Worm (Caenorhabditis elegans) whole organism, late embryonic: Measurements from ENCODE around the gene hlh-14.

Source experiments
- C38D4.7 ChIP-seq: fragments of 200-800 bp; sonication (Bioruptor generic); optimal IDR thresholded peaks from 2 replicates; lab custom pipeline; 2018; ENCODE audit warnings: mild to moderate bottlenecking, missing genetic modification characterization, moderate library complexity, missing compliant biosample characterization
- F13H6.1 ChIP-seq: sonication (generic microtip); optimal IDR thresholded peaks from 2 replicates; lab custom pipeline; 2016; ENCODE audit warnings: missing genetic modification characterization, missing compliant biosample characterization
- K02D7.2 ChIP-seq: sonication (generic microtip); optimal IDR thresholded peaks from 2 replicates; lab custom pipeline; 2017; ENCODE audit warnings: mild to moderate bottlenecking, missing genetic modification characterization, missing compliant biosample characterization
- T23F11.4 ChIP-seq: fragments of 200-800 bp; sonication (Bioruptor generic); optimal IDR thresholded peaks from 2 replicates; lab custom pipeline; 2018; ENCODE audit warnings: mild to moderate bottlenecking, missing genetic modification characterization, missing compliant biosample characterization
- Y22D7AL.16 ChIP-seq: sonication (generic microtip); optimal IDR thresholded peaks from 2 replicates; lab custom pipeline; 2016; ENCODE audit warnings: missing genetic modification characterization, missing compliant biosample characterization
- ahr-1 ChIP-seq: sonication (generic microtip); optimal IDR thresholded peaks from 2 replicates; lab custom pipeline; 2016; ENCODE audit warnings: missing genetic modification characterization, missing compliant biosample characterization
- ceh-14 ChIP-seq: sonication (generic microtip); optimal IDR thresholded peaks from 2 replicates; lab custom pipeline; 2016; ENCODE audit warnings: missing genotype, missing genetic modification characterization, missing compliant biosample characterization
- ceh-18 ChIP-seq: sonication (generic microtip); optimal IDR thresholded peaks from 2 replicates; lab custom pipeline; 2016; ENCODE audit warnings: missing genetic modification characterization, missing compliant biosample characterization
- ceh-19 ChIP-seq: fragments of 200-800 bp; sonication (Bioruptor generic); optimal IDR thresholded peaks from 2 replicates; lab custom pipeline; 2018; ENCODE audit warnings: mild to moderate bottlenecking, missing genetic modification characterization, missing compliant biosample characterization
- ceh-2 ChIP-seq: sonication (generic microtip); optimal IDR thresholded peaks from 2 replicates; lab custom pipeline; 2016; ENCODE audit warnings: missing genotype, missing genetic modification characterization, missing compliant biosample characterization
- ceh-30 ChIP-seq: fragments of 150-350 bp; optimal IDR thresholded peaks from 2 replicates; lab custom pipeline; 2014; ENCODE audit warnings: missing biosample characterization, missing genetic modification characterization
- ceh-31 ChIP-seq: sonication (generic microtip); optimal IDR thresholded peaks from 2 replicates; lab custom pipeline; 2016; ENCODE audit warnings: missing genetic modification characterization, missing compliant biosample characterization
- ceh-48 ChIP-seq: sonication (generic microtip); optimal IDR thresholded peaks from 2 replicates; lab custom pipeline; 2016; ENCODE audit warnings: missing genetic modification characterization, inconsistent platforms, missing compliant biosample characterization
- ceh-6 ChIP-seq: fragments of 200-800 bp; sonication (Bioruptor generic); optimal IDR thresholded peaks from 2 replicates; lab custom pipeline; 2018; ENCODE audit warnings: mild to moderate bottlenecking, missing genetic modification characterization, missing compliant biosample characterization
- ceh-9 ChIP-seq: sonication (generic microtip); optimal IDR thresholded peaks from 2 replicates; lab custom pipeline; 2016; ENCODE audit warnings: mild to moderate bottlenecking, missing genetic modification characterization, inconsistent platforms, missing compliant biosample characterization
- che-1 ChIP-seq: sonication (generic microtip); optimal IDR thresholded peaks from 2 replicates; lab custom pipeline; 2016; ENCODE audit warnings: mild to moderate bottlenecking, missing genetic modification characterization, missing compliant biosample characterization
- elt-2 ChIP-seq: sonication (generic microtip); optimal IDR thresholded peaks from 2 replicates; lab custom pipeline; 2016; ENCODE audit warnings: missing genetic modification reagents, missing genetic modification characterization, missing compliant biosample characterization
- elt-4 ChIP-seq: sonication (generic microtip); optimal IDR thresholded peaks from 2 replicates; lab custom pipeline; 2016; ENCODE audit warnings: missing genetic modification characterization, missing compliant biosample characterization
- ets-4 ChIP-seq: sonication (generic microtip); optimal IDR thresholded peaks from 2 replicates; lab custom pipeline; 2016; ENCODE audit warnings: missing genetic modification characterization, missing compliant biosample characterization
- eyg-1 ChIP-seq: sonication (generic microtip); optimal IDR thresholded peaks from 2 replicates; lab custom pipeline; 2016; ENCODE audit warnings: missing genotype, missing genetic modification characterization, missing compliant biosample characterization
- fax-1 ChIP-seq: sonication (generic microtip); optimal IDR thresholded peaks from 2 replicates; lab custom pipeline; 2016; ENCODE audit warnings: missing genotype, missing genetic modification characterization, missing compliant biosample characterization
- fkh-10 ChIP-seq: fragments of 150-350 bp; optimal IDR thresholded peaks from 2 replicates; lab custom pipeline; 2014; ENCODE audit warnings: missing biosample characterization, missing genetic modification reagents, missing genetic modification characterization
- fkh-6 ChIP-seq: sonication (generic microtip); optimal IDR thresholded peaks from 2 replicates; lab custom pipeline; 2016; ENCODE audit warnings: missing genetic modification characterization, missing compliant biosample characterization
- gmeb-2 ChIP-seq: sonication (generic microtip); optimal IDR thresholded peaks from 2 replicates; lab custom pipeline; 2016; ENCODE audit warnings: missing genetic modification characterization, inconsistent platforms, missing compliant biosample characterization
- hlh-15 ChIP-seq: sonication (generic microtip); optimal IDR thresholded peaks from 2 replicates; lab custom pipeline; 2016; ENCODE audit warnings: missing genetic modification characterization, missing compliant biosample characterization
- hlh-30 ChIP-seq: sonication (generic microtip); optimal IDR thresholded peaks from 2 replicates; lab custom pipeline; 2017; ENCODE audit warnings: antibody characterized with exemption, missing genetic modification characterization, missing compliant biosample characterization; ENCODE audit not compliant: insufficient read depth
- lim-6 ChIP-seq: sonication (generic microtip); optimal IDR thresholded peaks from 2 replicates; lab custom pipeline; 2016; ENCODE audit warnings: missing genetic modification characterization, missing compliant biosample characterization
- lin-11 ChIP-seq: fragments of 200-800 bp; sonication (Bioruptor generic); optimal IDR thresholded peaks from 2 replicates; lab custom pipeline; 2018; ENCODE audit warnings: mild to moderate bottlenecking, missing genetic modification characterization, missing compliant biosample characterization
- mec-3 ChIP-seq: sonication (generic microtip); optimal IDR thresholded peaks from 2 replicates; lab custom pipeline; 2016; ENCODE audit warnings: borderline replicate concordance, missing genetic modification characterization, missing compliant biosample characterization
- nfya-1 ChIP-seq: sonication (generic microtip); optimal IDR thresholded peaks from 2 replicates; lab custom pipeline; 2017; ENCODE audit warnings: missing genetic modification characterization, mild to moderate bottlenecking, missing compliant biosample characterization, antibody characterized with exemption, moderate library complexity
- nhr-232 ChIP-seq: sonication (generic microtip); optimal IDR thresholded peaks from 2 replicates; lab custom pipeline; 2016; ENCODE audit warnings: missing genetic modification characterization, missing compliant biosample characterization
- npax-4 ChIP-seq: sonication (generic microtip); optimal IDR thresholded peaks from 2 replicates; lab custom pipeline; 2016; ENCODE audit warnings: missing genetic modification characterization, missing compliant biosample characterization
- pat-9 ChIP-seq: fragments of 200-800 bp; sonication (Bioruptor generic); optimal IDR thresholded peaks from 2 replicates; lab custom pipeline; 2018; ENCODE audit warnings: mild to moderate bottlenecking, missing genetic modification characterization, moderate library complexity, missing compliant biosample characterization
- pax-1 ChIP-seq: fragments of 150-350 bp; optimal IDR thresholded peaks from 2 replicates; lab custom pipeline; 2014; ENCODE audit warnings: missing biosample characterization, missing genetic modification characterization
- pha-2 ChIP-seq: sonication (generic microtip); optimal IDR thresholded peaks from 2 replicates; lab custom pipeline; 2017; ENCODE audit warnings: mild to moderate bottlenecking, missing genetic modification characterization, missing compliant biosample characterization
- pha-4 ChIP-seq: fragments of 150-350 bp; optimal IDR thresholded peaks from 2 replicates; lab custom pipeline; 2018; ENCODE audit warnings: missing biosample characterization, missing genetic modification reagents, missing genetic modification characterization
- pqm-1 ChIP-seq: sonication (generic microtip); optimal IDR thresholded peaks from 2 replicates; lab custom pipeline; 2016; ENCODE audit warnings: missing genetic modification characterization, missing compliant biosample characterization
- rnt-1 ChIP-seq: sonication (generic microtip); optimal IDR thresholded peaks from 2 replicates; lab custom pipeline; 2016; ENCODE audit warnings: missing genetic modification characterization, missing compliant biosample characterization
- sdc-2 ChIP-seq: sonication (generic microtip); optimal IDR thresholded peaks from 2 replicates; lab custom pipeline; 2016; ENCODE audit warnings: missing genotype, missing genetic modification characterization, missing compliant biosample characterization
- sox-2 ChIP-seq: fragments of 200-800 bp; sonication (Bioruptor generic); IDR thresholded peaks from 2 replicates; pipeline ENCODE4 v1.3.6; 2022; ENCODE audit warnings: missing genetic modification reagents, missing genetic modification characterization, missing compliant biosample characterization
- syd-9 ChIP-seq: sonication (generic microtip); optimal IDR thresholded peaks from 2 replicates; lab custom pipeline; 2016; ENCODE audit warnings: mild to moderate bottlenecking, missing genetic modification characterization, moderate library complexity, missing compliant biosample characterization
- tbx-2 ChIP-seq: sonication (generic microtip); optimal IDR thresholded peaks from 2 replicates; lab custom pipeline; 2016; ENCODE audit warnings: missing genetic modification characterization, missing compliant biosample characterization
- tbx-7 ChIP-seq: sonication (generic microtip); optimal IDR thresholded peaks from 2 replicates; lab custom pipeline; 2016; ENCODE audit warnings: missing genotype, missing genetic modification characterization, missing compliant biosample characterization
- ttx-3 ChIP-seq: sonication (generic microtip); optimal IDR thresholded peaks from 2 replicates; lab custom pipeline; 2016; ENCODE audit warnings: missing genetic modification reagents, missing genetic modification characterization, missing compliant biosample characterization
- unc-55 ChIP-seq: sonication (generic microtip); optimal IDR thresholded peaks from 2 replicates; lab custom pipeline; 2017; ENCODE audit warnings: missing biosample characterization, missing genetic modification reagents, missing genetic modification characterization
- ztf-16 ChIP-seq: sonication (generic microtip); optimal IDR thresholded peaks from 2 replicates; lab custom pipeline; 2017; ENCODE audit warnings: missing genetic modification characterization, missing compliant biosample characterization

The hlh-14 gene

ce11 chrII:5738795-5739194 lies at the start of gene hlh-14:
Gene hlh-14 (minus strand): TSS chrII:5738895.
- TF ChIP-seq ceh-6 (GFP tag; lab: Kevin White, UChicago) (no peak), ztf-16 (no peak), pat-9 (tag; lab: Kevin White, UChicago) (no peak), syd-9 (tag; lab: Kevin White, UChicago) (no peak), lim-6 (no peak), nfya-1 (tag; lab: Kevin White, UChicago) (no peak), sox-2 (GFP tag; lab: Robert Waterston, UW) (no peak), eyg-1 (tag; lab: Kevin White, UChicago) (no peak), C38D4.7 (GFP tag; lab: Kevin White, UChicago) (no peak), rnt-1 (tag; lab: Kevin White, UChicago) (no peak), ceh-18 (tag; lab: Kevin White, UChicago) (no peak), elt-2 (no peak), fkh-10 (GFP tag; lab: Kevin White, UChicago) (no peak)

- TF ChIP-seq ceh-2 (tag; lab: Kevin White, UChicago) = no peak
- no peak for TF ChIP-seq ets-4
- no peak for TF ChIP-seq pha-4 (tag; lab: Kevin White, UChicago)
- no peak for TF ChIP-seq tbx-2 (tag; lab: Kevin White, UChicago)
- TF ChIP-seq hlh-30 = no peak
Observed at ce11 chrII:5785504-5785903, 46.8 kb upstream of the hlh-14 start.

- TF ChIP-seq K02D7.2 (tag; lab: Kevin White, UChicago) (peak; percentile 77), ceh-48 (tag; lab: Kevin White, UChicago) (peak; percentile 31), fax-1 (tag; lab: Kevin White, UChicago) (no peak), unc-55 (peak; percentile 12), ceh-6 (GFP tag; lab: Kevin White, UChicago) (peak; percentile 44), T23F11.4 (GFP tag; lab: Kevin White, UChicago) (peak; percentile 66), npax-4 (tag; lab: Kevin White, UChicago) (peak; percentile 27), che-1 (tag; lab: Kevin White, UChicago) (peak; percentile 63), sdc-2 (peak; percentile 41), lin-11 (peak; percentile 29), ceh-14 (tag; lab: Kevin White, UChicago) (peak; percentile 57), syd-9 (tag; lab: Kevin White, UChicago) (no peak), tbx-7 (tag; lab: Kevin White, UChicago) (no peak), ceh-9 (tag; lab: Kevin White, UChicago) (peak; percentile 61), nhr-232 (tag; lab: Kevin White, UChicago) (peak; percentile 49), fkh-6 (tag; lab: Kevin White, UChicago) (no peak), elt-2 (peak; percentile 90), ceh-31 (peak; percentile 44), Y22D7AL.16 (tag; lab: Kevin White, UChicago) (peak; percentile 53), ttx-3 (peak; percentile 38), ceh-30 (tag; lab: Kevin White, UChicago) (no peak), nfya-1 (tag; lab: Kevin White, UChicago) (peak; percentile 40), ahr-1 (tag; lab: Kevin White, UChicago) (no peak), pax-1 (no peak), pqm-1 (tag; lab: Kevin White, UChicago) (peak; percentile 44), ceh-19 (GFP tag; lab: Kevin White, UChicago) (peak; percentile 73), fkh-10 (GFP tag; lab: Kevin White, UChicago) (no peak), F13H6.1 (tag; lab: Kevin White, UChicago) (peak; percentile 5), hlh-15 (tag; lab: Kevin White, UChicago) (peak; percentile 17), ztf-16 (peak; percentile 86), elt-4 (tag; lab: Kevin White, UChicago) (no peak), pha-2 (peak; percentile 48), mec-3 (tag; lab: Kevin White, UChicago) (no peak), rnt-1 (tag; lab: Kevin White, UChicago) (no peak), sox-2 (GFP tag; lab: Robert Waterston, UW) (no peak), gmeb-2 (tag; lab: Kevin White, UChicago) (peak; percentile 55)
Observed at ce11 chrII:5781935-5782921, 43.5 kb upstream of the hlh-14 start, which contains the start of gene K05F1.6. Gene K05F1.6 (plus strand): TSS chrII:5782520.
